Fruit fly (Drosophila melanogaster) whole organism, embryonic: ENCODE results near the gene crc.

Source experiments
- CG1024 ChIP-seq: fragments of 200-800 bp; sonication (Bioruptor generic); IDR thresholded peaks from 2 replicates; pipeline ENCODE4 v1.3.6; 2022; ENCODE audit warnings: missing biosample characterization, missing genetic modification characterization
- CG10366 ChIP-seq: fragments of 200-800 bp; sonication (Bioruptor generic); IDR thresholded peaks from 2 replicates; pipeline ENCODE4 v1.3.6; 2022; ENCODE audit warnings: missing biosample characterization, missing genetic modification characterization
- CG12155 ChIP-seq: fragments of 200-800 bp; sonication (Bioruptor generic); optimal IDR thresholded peaks from 3 replicates; lab custom pipeline; 2016; ENCODE audit warnings: missing biosample characterization, missing genetic modification characterization
- CG15696 ChIP-seq: fragments of 200-800 bp; sonication (Bioruptor generic); optimal IDR thresholded peaks from 2 replicates; lab custom pipeline; 2019; ENCODE audit warnings: missing biosample characterization, mild to moderate bottlenecking, missing genetic modification characterization, moderate library complexity
- CG17359 ChIP-seq: fragments of 200-800 bp; sonication (Bioruptor generic); optimal IDR thresholded peaks from 3 replicates; lab custom pipeline; 2018; ENCODE audit warnings: missing biosample characterization, mild to moderate bottlenecking, missing genetic modification characterization, moderate library complexity
- CG17829 ChIP-seq: fragments of 200-800 bp; optimal IDR thresholded peaks from 2 replicates; lab custom pipeline; 2019; ENCODE audit warnings: missing biosample characterization, mild to moderate bottlenecking, missing genetic modification characterization, moderate library complexity
- CG2712 ChIP-seq: fragments of 200-800 bp; optimal IDR thresholded peaks from 3 replicates; lab custom pipeline; 2019; ENCODE audit warnings: missing biosample characterization, mild to moderate bottlenecking, missing genetic modification characterization, moderate library complexity
- CG30020 ChIP-seq: fragments of 200-800 bp; optimal IDR thresholded peaks from 2 replicates; lab custom pipeline; 2019; ENCODE audit warnings: missing biosample characterization, mild to moderate bottlenecking, missing genetic modification characterization, moderate library complexity
- CG32532 ChIP-seq: fragments of 200-800 bp; sonication (Bioruptor generic); IDR thresholded peaks from 2 replicates; pipeline ENCODE4 v1.3.6; 2022; ENCODE audit warnings: missing biosample characterization, missing genetic modification characterization
- CG32767 ChIP-seq: fragments of 200-800 bp; sonication (Bioruptor generic); IDR thresholded peaks from 2 replicates; pipeline ENCODE4 v1.3.6; 2022; ENCODE audit warnings: missing biosample characterization, missing genetic modification characterization
- CG34224 ChIP-seq: fragments of 200-800 bp; sonication (Bioruptor generic); IDR thresholded peaks from 3 replicates; pipeline ENCODE4 v1.3.6; 2022; ENCODE audit warnings: missing biosample characterization, missing genetic modification characterization; ENCODE audit not compliant: partially characterized antibody
- CG3847 ChIP-seq: fragments of 200-800 bp; sonication (Bioruptor generic); IDR thresholded peaks from 2 replicates; pipeline ENCODE4 v1.3.6; 2022; ENCODE audit warnings: missing biosample characterization, missing genetic modification characterization
- CG4282 ChIP-seq: fragments of 200-800 bp; sonication (Bioruptor generic); optimal IDR thresholded peaks from 2 replicates; lab custom pipeline; 2016; ENCODE audit warnings: missing biosample characterization, missing genetic modification characterization
- CG6765 ChIP-seq: fragments of 200-800 bp; sonication (Bioruptor generic); optimal IDR thresholded peaks from 3 replicates; lab custom pipeline; 2017; ENCODE audit warnings: missing biosample characterization, mild to moderate bottlenecking, missing genetic modification characterization
- CG8290 ChIP-seq, 3 experiments: fragments of 200-800 bp; sonication (Bioruptor generic); optimal IDR thresholded peaks; 2 replicates each; lab custom pipeline; 2016 to 2019; ENCODE audit warnings: missing biosample characterization in 3 of 3, missing genetic modification characterization in 3 of 3, mild to moderate bottlenecking in 2 of 3, moderate library complexity in 1 of 3
- CG8359 ChIP-seq: fragments of 200-800 bp; sonication (Bioruptor generic); optimal IDR thresholded peaks from 2 replicates; lab custom pipeline; 2017; ENCODE audit warnings: missing biosample characterization, mild to moderate bottlenecking, missing genetic modification characterization, borderline replicate concordance
- CG8944 ChIP-seq: fragments of 200-800 bp; sonication (Bioruptor generic); optimal IDR thresholded peaks from 3 replicates; lab custom pipeline; 2016; ENCODE audit warnings: missing biosample characterization, missing genetic modification characterization
- CG9437 ChIP-seq: fragments of 200-800 bp; sonication (Bioruptor generic); optimal IDR thresholded peaks from 2 replicates; lab custom pipeline; 2018; ENCODE audit warnings: missing biosample characterization, mild to moderate bottlenecking, missing genetic modification characterization
- CG9876 ChIP-seq: fragments of 200-800 bp; sonication (Bioruptor generic); optimal IDR thresholded peaks from 2 replicates; lab custom pipeline; 2016; ENCODE audit warnings: missing biosample characterization, missing genetic modification characterization
- Dad ChIP-seq: fragments of 200-800 bp; sonication (Bioruptor generic); optimal IDR thresholded peaks from 3 replicates; lab custom pipeline; 2016; ENCODE audit warnings: missing biosample characterization, missing genetic modification characterization
- Dbx ChIP-seq: fragments of 200-800 bp; sonication (Bioruptor generic); IDR thresholded peaks from 3 replicates; pipeline ENCODE4 v1.3.6; 2022; ENCODE audit warnings: missing biosample characterization, missing genetic modification characterization
- Dip2 ChIP-seq: fragments of 200-800 bp; sonication (Bioruptor generic); IDR thresholded peaks from 2 replicates; pipeline ENCODE4 v1.3.6; 2022; ENCODE audit warnings: missing biosample characterization, missing genetic modification characterization
- Ets97D ChIP-seq: fragments of 200-800 bp; sonication (Bioruptor generic); optimal IDR thresholded peaks from 3 replicates; lab custom pipeline; 2016; ENCODE audit warnings: missing biosample characterization, missing genetic modification characterization
- GATAe ChIP-seq: fragments of 200-800 bp; sonication (Bioruptor generic); conservative IDR thresholded peaks from 2 replicates; pipeline ENCODE4 v1.3.6; 2022; ENCODE audit warnings: missing biosample characterization, missing genetic modification characterization
- HHEX ChIP-seq: fragments of 200-800 bp; sonication (Bioruptor generic); optimal IDR thresholded peaks from 3 replicates; lab custom pipeline; 2017; ENCODE audit warnings: missing biosample characterization, mild to moderate bottlenecking, missing genetic modification characterization, missing genetic modification reagents
- Hr3 ChIP-seq: fragments of 200-800 bp; sonication (Bioruptor generic); optimal IDR thresholded peaks from 3 replicates; lab custom pipeline; 2016; ENCODE audit warnings: missing biosample characterization, missing genetic modification characterization
- Hr78 ChIP-seq, 2 experiments: fragments of 200-800 bp in 1 of 2; fragments of >200 bp in 1 of 2; sonication (Bioruptor generic) in 1 of 2; optimal IDR thresholded peaks; 2 replicates each; lab custom pipeline; 2017 to 2019; ENCODE audit warnings: missing biosample characterization in 2 of 2, missing genetic modification characterization in 2 of 2, mild to moderate bottlenecking in 1 of 2, moderate library complexity in 1 of 2
- Xrp1 ChIP-seq: fragments of 200-800 bp; sonication (Bioruptor generic); IDR thresholded peaks from 2 replicates; pipeline ENCODE4 v1.3.6; 2022; ENCODE audit warnings: missing biosample characterization, missing genetic modification characterization
- bab2 ChIP-seq: fragments of 200-800 bp; sonication (Bioruptor generic); optimal IDR thresholded peaks from 2 replicates; lab custom pipeline; 2016; ENCODE audit warnings: missing biosample characterization, missing genetic modification characterization
- bbx ChIP-seq: fragments of 200-800 bp; sonication (Bioruptor generic); IDR thresholded peaks from 2 replicates; pipeline ENCODE4 v1.3.6; 2022; ENCODE audit warnings: missing biosample characterization, missing genetic modification characterization; ENCODE audit not compliant: partially characterized antibody
- cg ChIP-seq: fragments of 200-800 bp; sonication (Bioruptor generic); optimal IDR thresholded peaks from 3 replicates; lab custom pipeline; 2019; ENCODE audit warnings: missing biosample characterization, mild to moderate bottlenecking, missing genetic modification characterization, moderate library complexity
- emc ChIP-seq: fragments of 200-800 bp; sonication (Bioruptor generic); optimal IDR thresholded peaks from 2 replicates; lab custom pipeline; 2016; ENCODE audit warnings: missing biosample characterization, missing genetic modification characterization
- ewg ChIP-seq: fragments of 200-800 bp; sonication (Bioruptor generic); optimal IDR thresholded peaks from 3 replicates; lab custom pipeline; 2017; ENCODE audit warnings: mild to moderate bottlenecking, missing biosample characterization, missing genetic modification reagents, missing genetic modification characterization
- grau ChIP-seq: fragments of 200-800 bp; optimal IDR thresholded peaks from 3 replicates; lab custom pipeline; 2019; ENCODE audit warnings: missing biosample characterization, mild to moderate bottlenecking, missing genetic modification characterization, moderate library complexity
- gsb ChIP-seq: fragments of 200-800 bp; sonication (Bioruptor generic); IDR thresholded peaks from 2 replicates; pipeline ENCODE4 v1.3.6; 2022; ENCODE audit warnings: missing biosample characterization, missing genetic modification characterization
- hb ChIP-seq: fragments of 200-800 bp; sonication (Bioruptor generic); IDR thresholded peaks from 3 replicates; pipeline ENCODE4 v1.3.6; 2022; ENCODE audit warnings: missing biosample characterization, missing genetic modification characterization; ENCODE audit not compliant: partially characterized antibody
- jing ChIP-seq: fragments of 200-800 bp; sonication (Bioruptor generic); optimal IDR thresholded peaks from 2 replicates; lab custom pipeline; 2018; ENCODE audit warnings: missing biosample characterization, mild to moderate bottlenecking, missing genetic modification characterization
- jumu ChIP-seq: fragments of 200-800 bp; sonication (Bioruptor generic); optimal IDR thresholded peaks from 3 replicates; lab custom pipeline; 2016; ENCODE audit warnings: missing biosample characterization, missing genetic modification characterization
- klu ChIP-seq: fragments of 200-800 bp; sonication (Bioruptor generic); IDR thresholded peaks from 2 replicates; pipeline ENCODE4 v1.3.6; 2022; ENCODE audit warnings: missing biosample characterization, missing genetic modification characterization
- pan ChIP-seq, 4 experiments: fragments of >200 bp in 3 of 4; fragments of 200-800 bp in 1 of 4; sonication (Bioruptor generic) in 1 of 4; optimal IDR thresholded peaks in 3 of 4; IDR thresholded peaks in 1 of 4; 2 replicates each; pipeline versions ENCODE4 v1.3.6 to Lab custom; 2017 to 2022; ENCODE audit warnings: missing biosample characterization in 2 of 4, missing genetic modification characterization in 2 of 4, mixed read lengths in 1 of 4
- pfk ChIP-seq: fragments of 200-800 bp; sonication (Bioruptor generic); optimal IDR thresholded peaks from 2 replicates; lab custom pipeline; 2018; ENCODE audit warnings: missing biosample characterization, mild to moderate bottlenecking, missing genetic modification characterization, moderate library complexity
- phol ChIP-seq: fragments of 200-800 bp; sonication (Bioruptor generic); optimal IDR thresholded peaks from 3 replicates; lab custom pipeline; 2018; ENCODE audit warnings: missing biosample characterization, mild to moderate bottlenecking, missing genetic modification characterization, moderate library complexity
- pzg ChIP-seq: fragments of 200-800 bp; sonication (Bioruptor generic); optimal IDR thresholded peaks from 3 replicates; lab custom pipeline; 2018; ENCODE audit warnings: missing biosample characterization, mild to moderate bottlenecking, missing genetic modification characterization, moderate library complexity
- ranshi ChIP-seq: fragments of 200-800 bp; sonication (Bioruptor generic); IDR thresholded peaks from 2 replicates; pipeline ENCODE4 v1.3.6; 2022; ENCODE audit warnings: missing biosample characterization, missing genetic modification characterization
- slp2 ChIP-seq: fragments of 200-800 bp; sonication (Bioruptor generic); optimal IDR thresholded peaks from 2 replicates; lab custom pipeline; 2016; ENCODE audit warnings: missing biosample characterization, missing genetic modification characterization
- sr ChIP-seq: fragments of 200-800 bp; sonication (Bioruptor generic); IDR thresholded peaks from 3 replicates; pipeline ENCODE4 v1.3.6; 2022; ENCODE audit warnings: missing biosample characterization, missing genetic modification characterization
- tgo ChIP-seq: fragments of 200-800 bp; sonication (Bioruptor generic); IDR thresholded peaks from 3 replicates; pipeline ENCODE4 v1.3.6; 2022; ENCODE audit warnings: missing biosample characterization, missing genetic modification characterization
- yki ChIP-seq: fragments of >200 bp; optimal IDR thresholded peaks from 3 replicates; lab custom pipeline; 2018

crc gene

DNA sequence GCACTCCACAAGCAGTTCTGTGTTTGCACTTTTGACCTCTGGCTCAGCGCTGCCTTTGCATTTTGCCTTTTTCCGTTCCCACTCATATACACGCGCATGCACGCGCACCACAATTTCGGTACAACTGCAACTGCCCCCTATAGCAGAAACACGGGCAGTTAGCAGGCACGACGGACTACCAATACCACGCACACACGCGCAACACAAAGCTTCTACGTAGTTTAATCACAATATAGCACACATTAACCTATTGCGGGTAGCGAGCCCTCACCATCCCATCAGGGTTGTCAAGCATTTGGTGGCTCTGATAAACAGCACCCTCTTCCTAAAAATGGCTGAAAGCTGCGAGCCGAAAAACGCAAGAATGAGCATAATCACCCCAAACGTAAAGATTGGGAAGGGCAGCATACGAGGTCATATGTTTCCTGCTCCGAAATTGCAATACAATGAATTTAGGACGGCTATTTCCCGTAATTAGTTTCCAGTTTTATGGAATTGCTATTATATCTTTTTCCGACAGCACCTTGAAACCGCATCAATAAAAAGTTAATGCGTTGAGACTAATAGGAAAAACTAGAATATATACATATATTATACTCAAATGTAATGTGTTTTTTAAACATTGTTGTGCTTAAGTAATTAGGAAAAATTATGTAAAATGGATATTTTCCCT, 776 bp upstream of the crc start, which contains the start of gene Mondo (continued):
- no peak for TF ChIP-seq klu (GFP tag; lab: Robert Waterston, UW)
- no peak for TF ChIP-seq CG1024 (GFP tag; lab: Robert Waterston, UW)
- no peak for TF ChIP-seq CG8290 (GFP tag; optimal IDR thresholded peaks at IDR 0.05; lab: Kevin White, UChicago)
- TF ChIP-seq CG8290 (tag; optimal IDR thresholded peaks at IDR 0.05; lab: Kevin White, UChicago), result peak in 1 of 2 experiments; percentile 82
- TF ChIP-seq phol, result peak; percentile 82
- TF ChIP-seq Dbx (GFP tag; lab: Robert Waterston, UW), result peak; percentile 13; the same call in 1 of the 3 replicates
- TF ChIP-seq slp2, result no peak
- no peak for TF ChIP-seq CG6765 (GFP tag; lab: Kevin White, UChicago)
- TF ChIP-seq CG3847 (GFP tag; lab: Robert Waterston, UW), result peak; percentile 59
- TF ChIP-seq pfk (GFP tag; lab: Kevin White, UChicago), result no peak
- no peak for TF ChIP-seq jing (GFP tag; lab: Kevin White, UChicago)
- no peak for TF ChIP-seq Dip2 (GFP tag; lab: Robert Waterston, UW)
- peak; percentile 6 for TF ChIP-seq CG17829
- peak in 1 of 2 experiments; percentile 100 for TF ChIP-seq Hr78 (GFP tag; optimal IDR thresholded peaks at IDR 0.05; lab: Kevin White, UChicago)
- peak; percentile 80 for TF ChIP-seq pzg (GFP tag; lab: Kevin White, UChicago)
- TF ChIP-seq Xrp1 (GFP tag; lab: Robert Waterston, UW), result peak; percentile 43
- peak; percentile 35 for TF ChIP-seq CG9437 (GFP tag; lab: Kevin White, UChicago)
- TF ChIP-seq CG10366 (GFP tag; lab: Robert Waterston, UW), result peak; percentile 16; the same call in 1 of the 2 replicates
- TF ChIP-seq sr (GFP tag; lab: Robert Waterston, UW), result no peak
- no peak for TF ChIP-seq hb (GFP tag; lab: Robert Waterston, UW)
- peak; percentile 5 for TF ChIP-seq emc (GFP tag; lab: Kevin White, UChicago)
- peak; percentile 6 for TF ChIP-seq jumu (GFP tag; lab: Kevin White, UChicago)
- TF ChIP-seq CG2712 (tag; lab: Kevin White, UChicago), result peak; percentile 28
- TF ChIP-seq CG4282, result no peak
- TF ChIP-seq cg (GFP tag; lab: Kevin White, UChicago), result peak; percentile 77
- TF ChIP-seq CG17359 (tag; lab: Kevin White, UChicago), result peak; percentile 28
- TF ChIP-seq Dad (GFP tag; lab: Kevin White, UChicago), result no peak
- peak; percentile 57 for TF ChIP-seq ewg
- TF ChIP-seq CG12155 (GFP tag; lab: Kevin White, UChicago), result no peak
- TF ChIP-seq bbx, result peak; percentile 44
- no peak for TF ChIP-seq gsb (GFP tag; lab: Robert Waterston, UW)
- TF ChIP-seq CG8944, result peak; percentile 10
- TF ChIP-seq CG8359 (GFP tag; lab: Kevin White, UChicago), result no peak
- TF ChIP-seq ranshi, result 0 out of 2 replicates have a peak, but pooled peaks have one; percentile 57
- TF ChIP-seq tgo (GFP tag; lab: Robert Waterston, UW), result peak; percentile 48; the same call in 2 of the 3 replicates
- peak; percentile 40 for TF ChIP-seq CG15696 (tag; lab: Kevin White, UChicago)
- TF ChIP-seq bab2, result peak; percentile 17
- peak; percentile 3; the same call in 1 of the 3 replicates for TF ChIP-seq CG34224 (GFP tag; lab: Robert Waterston, UW)
- TF ChIP-seq CG32532 (GFP tag; lab: Robert Waterston, UW), result peak; percentile 71
- TF ChIP-seq yki (lab: Kevin White, UChicago), result no peak
- peak; percentile 33; the same call in 1 of the 2 replicates for TF ChIP-seq GATAe (GFP tag; lab: Robert Waterston, UW)
- TF ChIP-seq Ets97D (GFP tag; lab: Kevin White, UChicago), result peak; percentile 62
- no peak for TF ChIP-seq HHEX (GFP tag; lab: Kevin White, UChicago)
- TF ChIP-seq CG9876 (GFP tag; lab: Kevin White, UChicago), result peak; percentile 10
- peak; percentile 32 for TF ChIP-seq grau (tag; lab: Kevin White, UChicago)
- no peak for TF ChIP-seq pan (optimal IDR thresholded peaks at IDR 0.05; lab: Kevin White, UChicago)
- peak in 1 of 2 experiments; percentile 69 for TF ChIP-seq pan (GFP tag; optimal IDR thresholded peaks at IDR 0.05 in 1 of 2, IDR thresholded peaks at IDR 0.05 in 1 of 2)
- peak; percentile 59 for TF ChIP-seq Hr3 (GFP tag; lab: Kevin White, UChicago)
- TF ChIP-seq CG30020 (tag; lab: Kevin White, UChicago), result peak; percentile 89
- no peak for TF ChIP-seq CG32767
